Fruit fly (Drosophila melanogaster) whole organism, embryonic: ENCODE measurements around the gene Hpd.

Source experiments
- Atf3 ChIP-seq: fragments of 200-800 bp; sonication (Bioruptor generic); optimal IDR thresholded peaks from 3 replicates; lab custom pipeline; 2016; ENCODE audit warnings: missing biosample characterization, missing genetic modification characterization
- Atf6 ChIP-seq: fragments of 200-800 bp; sonication (Bioruptor generic); IDR thresholded peaks from 2 replicates; pipeline ENCODE4 v1.3.6; 2022; ENCODE audit warnings: missing biosample characterization, missing genetic modification characterization
- CG1024 ChIP-seq: fragments of 200-800 bp; sonication (Bioruptor generic); IDR thresholded peaks from 2 replicates; pipeline ENCODE4 v1.3.6; 2022; ENCODE audit warnings: missing biosample characterization, missing genetic modification characterization
- CG10267 ChIP-seq: fragments of 200-800 bp; sonication (Bioruptor generic); optimal IDR thresholded peaks from 2 replicates; lab custom pipeline; 2018; ENCODE audit warnings: missing biosample characterization, mild to moderate bottlenecking, missing genetic modification characterization, moderate library complexity
- CG11093 ChIP-seq: fragments of 200-800 bp; sonication (Bioruptor generic); IDR thresholded peaks from 3 replicates; pipeline ENCODE4 v1.3.6; 2022; ENCODE audit warnings: missing biosample characterization, missing genetic modification characterization
- CG11723 ChIP-seq: fragments of 200-800 bp; sonication (Bioruptor generic); optimal IDR thresholded peaks from 2 replicates; lab custom pipeline; 2017; ENCODE audit warnings: missing biosample characterization, mild to moderate bottlenecking, missing genetic modification characterization
- CG12104 ChIP-seq: fragments of 200-800 bp; sonication (Bioruptor generic); optimal IDR thresholded peaks from 3 replicates; lab custom pipeline; 2016; ENCODE audit warnings: missing biosample characterization, missing genetic modification characterization
- CG12769 ChIP-seq: fragments of 200-800 bp; sonication (Bioruptor generic); optimal IDR thresholded peaks from 2 replicates; lab custom pipeline; 2019; ENCODE audit warnings: missing biosample characterization, mild to moderate bottlenecking, missing genetic modification characterization, moderate library complexity
- CG1602 ChIP-seq: fragments of 200-800 bp; sonication (Bioruptor generic); optimal IDR thresholded peaks from 3 replicates; lab custom pipeline; 2016; ENCODE audit warnings: missing biosample characterization, missing genetic modification characterization
- CG1603 ChIP-seq: fragments of 200-800 bp; sonication (Bioruptor generic); optimal IDR thresholded peaks from 2 replicates; lab custom pipeline; 2019; ENCODE audit warnings: missing biosample characterization, mild to moderate bottlenecking, missing genetic modification characterization, moderate library complexity
- CG16813 ChIP-seq: fragments of 200-800 bp; sonication (Bioruptor generic); IDR thresholded peaks from 3 replicates; pipeline ENCODE4 v1.3.6; 2022; ENCODE audit warnings: missing biosample characterization, missing genetic modification characterization; ENCODE audit not compliant: partially characterized antibody
- CG17186 ChIP-seq: fragments of 200-800 bp; sonication (Bioruptor generic); optimal IDR thresholded peaks from 3 replicates; lab custom pipeline; 2017; ENCODE audit warnings: missing biosample characterization, missing genetic modification reagents, missing genetic modification characterization
- CG17328 ChIP-seq: fragments of 200-800 bp; sonication (Bioruptor generic); IDR thresholded peaks from 2 replicates; pipeline ENCODE4 v1.3.6; 2022; ENCODE audit warnings: missing biosample characterization, missing genetic modification characterization
- CG17385 ChIP-seq: fragments of 200-800 bp; sonication (Bioruptor generic); optimal IDR thresholded peaks from 3 replicates; lab custom pipeline; 2018; ENCODE audit warnings: missing biosample characterization, mild to moderate bottlenecking, missing genetic modification characterization
- CG18599 ChIP-seq: fragments of 200-800 bp; sonication (Bioruptor generic); optimal IDR thresholded peaks from 3 replicates; lab custom pipeline; 2017; ENCODE audit warnings: missing biosample characterization, missing genetic modification characterization, mild to moderate bottlenecking, moderate library complexity, missing genetic modification reagents
- CG3065 ChIP-seq: fragments of 200-800 bp; sonication (Bioruptor generic); optimal IDR thresholded peaks from 2 replicates; lab custom pipeline; 2016; ENCODE audit warnings: missing biosample characterization, missing genetic modification characterization
- CG4854 ChIP-seq: fragments of 200-800 bp; sonication (Bioruptor generic); optimal IDR thresholded peaks from 2 replicates; lab custom pipeline; 2016; ENCODE audit warnings: missing biosample characterization, missing genetic modification characterization, inconsistent platforms
- CG6254 ChIP-seq: fragments of 200-800 bp; sonication (Bioruptor generic); optimal IDR thresholded peaks from 3 replicates; lab custom pipeline; 2017; ENCODE audit warnings: mild to moderate bottlenecking, missing biosample characterization, missing genetic modification reagents, missing genetic modification characterization
- CG6854 ChIP-seq: fragments of 200-800 bp; sonication (Bioruptor generic); optimal IDR thresholded peaks from 3 replicates; lab custom pipeline; 2017; ENCODE audit warnings: missing biosample characterization, mild to moderate bottlenecking, missing genetic modification characterization
- CG7987 ChIP-seq: fragments of 200-800 bp; sonication (Bioruptor generic); optimal IDR thresholded peaks from 2 replicates; lab custom pipeline; 2018; ENCODE audit warnings: missing biosample characterization, mild to moderate bottlenecking, missing genetic modification characterization, moderate library complexity
- CG8089 ChIP-seq: fragments of 200-800 bp; sonication (Bioruptor generic); optimal IDR thresholded peaks from 3 replicates; lab custom pipeline; 2016; ENCODE audit warnings: missing biosample characterization, missing genetic modification characterization
- CG9817 ChIP-seq: fragments of 200-800 bp; sonication (Bioruptor generic); optimal IDR thresholded peaks from 2 replicates; lab custom pipeline; 2018; ENCODE audit warnings: missing biosample characterization, mild to moderate bottlenecking, missing genetic modification characterization, moderate library complexity
- D19B ChIP-seq: fragments of 200-800 bp; sonication (Bioruptor generic); optimal IDR thresholded peaks from 2 replicates; lab custom pipeline; 2017; ENCODE audit warnings: missing biosample characterization, mild to moderate bottlenecking, missing genetic modification characterization
- Doc2 ChIP-seq: fragments of 200-800 bp; sonication (Bioruptor generic); IDR thresholded peaks from 2 replicates; pipeline ENCODE4 v1.3.6; 2022; ENCODE audit warnings: missing biosample characterization, missing genetic modification characterization
- Drgx ChIP-seq: fragments of 200-800 bp; sonication (Bioruptor generic); IDR thresholded peaks from 2 replicates; pipeline ENCODE4 v1.3.6; 2022; ENCODE audit warnings: missing biosample characterization, missing genetic modification characterization
- Gsc ChIP-seq: fragments of 200-800 bp; sonication (Bioruptor generic); IDR thresholded peaks from 2 replicates; pipeline ENCODE4 v1.3.6; 2022; ENCODE audit warnings: missing biosample characterization, missing genetic modification characterization
- Hr51 ChIP-seq, 2 experiments: fragments of 200-800 bp; sonication (Bioruptor generic); optimal IDR thresholded peaks; 2 replicates in 1 of 2; 3 replicates in 1 of 2; lab custom pipeline; 2016 to 2018; ENCODE audit warnings: missing biosample characterization in 2 of 2, missing genetic modification characterization in 2 of 2, mild to moderate bottlenecking in 1 of 2, moderate library complexity in 1 of 2
- Jarid2 ChIP-seq: fragments of 200-800 bp; sonication (Bioruptor generic); optimal IDR thresholded peaks from 3 replicates; lab custom pipeline; 2017; ENCODE audit warnings: mild to moderate bottlenecking, missing biosample characterization, missing genetic modification reagents, missing genetic modification characterization
- MBD-R2 ChIP-seq: fragments of 200-800 bp; sonication (Bioruptor generic); IDR thresholded peaks from 2 replicates; pipeline ENCODE4 v1.3.6; 2022; ENCODE audit warnings: missing biosample characterization, missing genetic modification characterization
- MESR4 ChIP-seq: fragments of 200-800 bp; sonication (Bioruptor generic); optimal IDR thresholded peaks from 2 replicates; lab custom pipeline; 2018; ENCODE audit warnings: missing biosample characterization, mild to moderate bottlenecking, missing genetic modification characterization, moderate library complexity
- Six4 ChIP-seq: fragments of 200-800 bp; sonication (Bioruptor generic); optimal IDR thresholded peaks from 2 replicates; lab custom pipeline; 2016; ENCODE audit warnings: missing biosample characterization, missing genetic modification characterization
- Spps ChIP-seq: fragments of 200-800 bp; sonication (Bioruptor generic); optimal IDR thresholded peaks from 2 replicates; lab custom pipeline; 2018; ENCODE audit warnings: missing biosample characterization, mild to moderate bottlenecking, missing genetic modification characterization
- Xbp1 ChIP-seq: fragments of 200-800 bp; sonication (Bioruptor generic); optimal IDR thresholded peaks from 3 replicates; lab custom pipeline; 2016; ENCODE audit warnings: missing biosample characterization, mild to moderate bottlenecking, missing genetic modification characterization
- abd-A ChIP-seq: fragments of 200-800 bp; sonication (Bioruptor generic); optimal IDR thresholded peaks from 3 replicates; lab custom pipeline; 2019; ENCODE audit warnings: missing biosample characterization, mild to moderate bottlenecking, missing genetic modification characterization, moderate library complexity
- bbx ChIP-seq: fragments of 200-800 bp; sonication (Bioruptor generic); IDR thresholded peaks from 2 replicates; pipeline ENCODE4 v1.3.6; 2022; ENCODE audit warnings: missing biosample characterization, missing genetic modification characterization; ENCODE audit not compliant: partially characterized antibody
- chn ChIP-seq: fragments of 200-800 bp; sonication (Bioruptor generic); optimal IDR thresholded peaks from 2 replicates; lab custom pipeline; 2016; ENCODE audit warnings: missing biosample characterization, missing genetic modification characterization
- dan ChIP-seq: fragments of 200-800 bp; sonication (Bioruptor generic); IDR thresholded peaks from 2 replicates; pipeline ENCODE4 v1.3.6; 2022; ENCODE audit warnings: missing biosample characterization, missing genetic modification characterization
- dmrt11E ChIP-seq: fragments of 200-800 bp; sonication (Bioruptor generic); optimal IDR thresholded peaks from 3 replicates; lab custom pipeline; 2018; ENCODE audit warnings: missing biosample characterization, mild to moderate bottlenecking, missing genetic modification characterization, moderate library complexity
- ham ChIP-seq: fragments of 200-800 bp; sonication (Bioruptor generic); IDR thresholded peaks from 2 replicates; pipeline ENCODE4 v1.3.6; 2022; ENCODE audit warnings: missing biosample characterization, missing genetic modification characterization
- klu ChIP-seq: fragments of 200-800 bp; sonication (Bioruptor generic); IDR thresholded peaks from 2 replicates; pipeline ENCODE4 v1.3.6; 2022; ENCODE audit warnings: missing biosample characterization, missing genetic modification characterization
- lbe ChIP-seq: fragments of 200-800 bp; sonication (Bioruptor generic); optimal IDR thresholded peaks from 2 replicates; lab custom pipeline; 2016; ENCODE audit warnings: missing biosample characterization, mild to moderate bottlenecking, missing genetic modification characterization
- lmd ChIP-seq: fragments of 200-800 bp; sonication (Bioruptor generic); IDR thresholded peaks from 2 replicates; pipeline ENCODE4 v1.3.6; 2022; ENCODE audit warnings: missing biosample characterization, missing genetic modification characterization
- mld ChIP-seq: fragments of 200-800 bp; sonication (Bioruptor generic); IDR thresholded peaks from 3 replicates; pipeline ENCODE4 v1.3.6; 2022; ENCODE audit warnings: missing biosample characterization, missing genetic modification characterization; ENCODE audit not compliant: partially characterized antibody
- pb ChIP-seq: fragments of 200-800 bp; sonication (Bioruptor generic); optimal IDR thresholded peaks from 3 replicates; lab custom pipeline; 2016; ENCODE audit warnings: missing biosample characterization, missing genetic modification characterization
- repo ChIP-seq: fragments of 200-800 bp; sonication (Bioruptor generic); optimal IDR thresholded peaks from 2 replicates; lab custom pipeline; 2016; ENCODE audit warnings: missing biosample characterization, missing genetic modification characterization
- ro ChIP-seq: fragments of 200-800 bp; sonication (Bioruptor generic); IDR thresholded peaks from 2 replicates; pipeline ENCODE4 v1.3.6; 2022; ENCODE audit warnings: missing biosample characterization, missing genetic modification characterization
- tio ChIP-seq: fragments of 200-800 bp; sonication (Bioruptor generic); optimal IDR thresholded peaks from 2 replicates; lab custom pipeline; 2017; ENCODE audit warnings: missing biosample characterization, missing genetic modification characterization, inconsistent platforms
- tup ChIP-seq: fragments of 200-800 bp; sonication (Bioruptor generic); optimal IDR thresholded peaks from 2 replicates; lab custom pipeline; 2016; ENCODE audit warnings: missing biosample characterization, mild to moderate bottlenecking, missing genetic modification characterization, moderate library complexity

Hpd gene

dm6 chr3L:20441632-20442469, 2.2 kb upstream of the Hpd start, which contains the start of gene CG5910 (continued):
- TF ChIP-seq Atf3 (GFP tag; lab: Kevin White, UChicago) = peak; percentile 1
- no peak for TF ChIP-seq Gsc (GFP tag; lab: Robert Waterston, UW)
- no peak for TF ChIP-seq Doc2
- TF ChIP-seq Drgx (GFP tag; lab: Robert Waterston, UW) = no peak
- peak; percentile 91 for TF ChIP-seq dmrt11E
- peak; percentile 77 for TF ChIP-seq D19B (GFP tag; lab: Kevin White, UChicago)
- TF ChIP-seq CG17385 = peak; percentile 83
- peak; percentile 56 for TF ChIP-seq CG7987 (GFP tag; lab: Kevin White, UChicago)
- TF ChIP-seq lbe (GFP tag; lab: Kevin White, UChicago) = peak; percentile 11
- peak; percentile 63 for TF ChIP-seq Jarid2 (GFP tag; lab: Kevin White, UChicago)
- TF ChIP-seq CG11723 = peak; percentile 71
- peak; percentile 45 for TF ChIP-seq CG1603 (tag; lab: Kevin White, UChicago)
- peak; percentile 84 for TF ChIP-seq CG12104 (GFP tag; lab: Kevin White, UChicago)
- no peak for TF ChIP-seq CG16813 (GFP tag; lab: Robert Waterston, UW)
- TF ChIP-seq CG1602 (GFP tag; lab: Kevin White, UChicago) = peak; percentile 76
- TF ChIP-seq mld (GFP tag; lab: Robert Waterston, UW) = no peak
- TF ChIP-seq Six4 (GFP tag; lab: Kevin White, UChicago) = peak; percentile 84
- no peak for TF ChIP-seq bbx (GFP tag; lab: Robert Waterston, UW)
- no peak for TF ChIP-seq CG4854 (GFP tag; lab: Kevin White, UChicago)
- no peak for TF ChIP-seq MESR4 (GFP tag; lab: Kevin White, UChicago)
- TF ChIP-seq Hr51 (GFP tag; optimal IDR thresholded peaks at IDR 0.05; lab: Kevin White, UChicago) = peak; percentile 39 to 92
- peak; percentile 69; the same call in 1 of the 2 replicates for TF ChIP-seq CG17328
- peak; percentile 89 for TF ChIP-seq CG10267
- 0 out of 2 replicates have a peak, but pooled peaks have one; percentile 37 for TF ChIP-seq ham (GFP tag; lab: Robert Waterston, UW)
- TF ChIP-seq CG3065 (GFP tag; lab: Kevin White, UChicago) = peak; percentile 73
- no peak for TF ChIP-seq CG17186 (GFP tag; lab: Kevin White, UChicago)
- TF ChIP-seq Spps (tag; lab: Kevin White, UChicago) = peak; percentile 78
- peak; percentile 64; the same call in 1 of the 3 replicates for TF ChIP-seq CG11093
- TF ChIP-seq klu (GFP tag; lab: Robert Waterston, UW) = peak; percentile 72
- TF ChIP-seq CG18599 (GFP tag; lab: Kevin White, UChicago) = peak; percentile 96
- peak; percentile 2 for TF ChIP-seq CG8089 (GFP tag; lab: Kevin White, UChicago)
- peak; percentile 56 for TF ChIP-seq CG12769 (tag; lab: Kevin White, UChicago)
- no peak for TF ChIP-seq tio (GFP tag; lab: Kevin White, UChicago)
- peak; percentile 61 for TF ChIP-seq abd-A (tag; lab: Kevin White, UChicago)
- peak; percentile 87 for TF ChIP-seq CG6254 (GFP tag; lab: Kevin White, UChicago)
- no peak for TF ChIP-seq pb (GFP tag; lab: Kevin White, UChicago)
- TF ChIP-seq Xbp1 (GFP tag; lab: Kevin White, UChicago) = peak; percentile 83
- TF ChIP-seq lmd (GFP tag; lab: Robert Waterston, UW) = peak; percentile 84
- TF ChIP-seq ro (GFP tag; lab: Robert Waterston, UW) = peak; percentile 68; the same call in 1 of the 2 replicates
- TF ChIP-seq Atf6 = peak; percentile 78
- TF ChIP-seq MBD-R2 (GFP tag; lab: Robert Waterston, UW) = no peak
- TF ChIP-seq tup (GFP tag; lab: Kevin White, UChicago) = peak; percentile 16
- TF ChIP-seq repo (GFP tag; lab: Kevin White, UChicago) = no peak
- TF ChIP-seq dan (GFP tag; lab: Robert Waterston, UW) = no peak
- TF ChIP-seq CG1024 = peak; percentile 66
- no peak for TF ChIP-seq chn (GFP tag; lab: Kevin White, UChicago)
- peak; percentile 89 for TF ChIP-seq CG6854 (GFP tag; lab: Kevin White, UChicago)
- peak; percentile 80 for TF ChIP-seq CG9817 (tag; lab: Kevin White, UChicago)
